Worm (Caenorhabditis elegans) whole organism, L4 larva: ENCODE data around the gene rpt-1.

Source experiments
- F26F4.8 ChIP-seq: fragments of 200-800 bp; sonication (Bioruptor generic); conservative IDR thresholded peaks from 2 replicates; pipeline ENCODE4 v1.3.6; 2022; ENCODE audit warnings: missing genetic modification characterization, missing compliant biosample characterization
- F44E2.7 ChIP-seq: fragments of 200-800 bp; sonication (Bioruptor generic); IDR thresholded peaks from 2 replicates; pipeline ENCODE4 v2.1.2; 2022; ENCODE audit warnings: missing genetic modification characterization, missing compliant biosample characterization
- T26A8.4 ChIP-seq: fragments of 200-800 bp; sonication (Bioruptor generic); IDR thresholded peaks from 2 replicates; pipeline ENCODE4 v1.3.6; 2022; ENCODE audit warnings: missing genetic modification characterization, missing compliant biosample characterization
- Y105C5A.15 ChIP-seq: fragments of 200-800 bp; sonication (Bioruptor generic); IDR thresholded peaks from 2 replicates; pipeline ENCODE4 v1.3.6; 2022; ENCODE audit warnings: missing genetic modification characterization, missing compliant biosample characterization
- Y48G9A.11 ChIP-seq: fragments of 200-800 bp; sonication (Bioruptor generic); IDR thresholded peaks from 2 replicates; pipeline ENCODE4 v1.3.6; 2022; ENCODE audit warnings: missing genetic modification reagents, missing genetic modification characterization, missing compliant biosample characterization
- Y75B8A.6 ChIP-seq: fragments of 200-800 bp; sonication (Bioruptor generic); IDR thresholded peaks from 2 replicates; pipeline ENCODE4 v1.3.6; 2022; ENCODE audit warnings: missing genetic modification reagents, missing genetic modification characterization, missing compliant biosample characterization
- ZK337.2 ChIP-seq: fragments of 200-800 bp; sonication (Bioruptor generic); IDR thresholded peaks from 2 replicates; pipeline ENCODE4 v1.3.6; 2022; ENCODE audit warnings: missing genetic modification reagents, missing genetic modification characterization, missing compliant biosample characterization
- ZK546.5 ChIP-seq, 2 experiments: sonication (generic microtip); optimal IDR thresholded peaks; 2 replicates each; lab custom pipeline; 2017; ENCODE audit warnings: missing biosample characterization in 2 of 2, missing genetic modification characterization in 2 of 2
- aly-2 ChIP-seq: sonication (generic microtip); optimal IDR thresholded peaks from 2 replicates; lab custom pipeline; 2018; ENCODE audit warnings: missing biosample characterization, missing genetic modification characterization
- ceh-20 ChIP-seq: fragments of 200-800 bp; sonication (Bioruptor generic); IDR thresholded peaks from 2 replicates; pipeline ENCODE4 v1.3.6; 2022; ENCODE audit warnings: missing genetic modification reagents, missing genetic modification characterization, missing compliant biosample characterization
- ceh-28 ChIP-seq: fragments of 150-350 bp; optimal IDR thresholded peaks from 2 replicates; lab custom pipeline; 2014; ENCODE audit warnings: missing biosample characterization, missing genetic modification reagents, missing genetic modification characterization
- ceh-32 ChIP-seq: sonication (generic microtip); optimal IDR thresholded peaks from 2 replicates; lab custom pipeline; 2016; ENCODE audit warnings: mild to moderate bottlenecking, missing genetic modification characterization, missing compliant biosample characterization; ENCODE audit not compliant: poor library complexity
- ceh-62 ChIP-seq: sonication (generic microtip); optimal IDR thresholded peaks from 2 replicates; lab custom pipeline; 2017; ENCODE audit warnings: missing biosample characterization, missing genetic modification characterization
- ceh-82 ChIP-seq: sonication (generic microtip); optimal IDR thresholded peaks from 2 replicates; lab custom pipeline; 2017; ENCODE audit warnings: missing biosample characterization, missing genetic modification characterization
- daf-16 ChIP-seq, 3 experiments: sonication (generic microtip); optimal IDR thresholded peaks; 2 replicates each; lab custom pipeline; 2016 to 2017; ENCODE audit warnings: missing genetic modification characterization in 3 of 3, missing genetic modification reagents in 3 of 3, mild to moderate bottlenecking in 2 of 3, missing compliant biosample characterization in 2 of 3, missing biosample characterization in 1 of 3, moderate library complexity in 1 of 3
- dmd-8 ChIP-seq: fragments of 200-800 bp; sonication (Bioruptor generic); IDR thresholded peaks from 2 replicates; pipeline ENCODE4 v1.3.6; 2022; ENCODE audit warnings: missing genetic modification characterization, missing compliant biosample characterization
- dmd-9 ChIP-seq: fragments of 200-800 bp; sonication (Bioruptor generic); IDR thresholded peaks from 2 replicates; pipeline ENCODE4 v1.3.6; 2022; ENCODE audit warnings: missing genetic modification reagents, missing genetic modification characterization, missing compliant biosample characterization
- dpl-1 ChIP-seq: fragments of 150-350 bp; optimal IDR thresholded peaks from 2 replicates; lab custom pipeline; 2014; ENCODE audit warnings: missing biosample characterization, missing genetic modification reagents, missing genetic modification characterization
- duxl-1 ChIP-seq: sonication (generic microtip); optimal IDR thresholded peaks from 2 replicates; lab custom pipeline; 2016; ENCODE audit warnings: mild to moderate bottlenecking, missing genetic modification characterization, moderate library complexity, missing compliant biosample characterization; ENCODE audit not compliant: poor library complexity
- egl-27 ChIP-seq: sonication (generic microtip); optimal IDR thresholded peaks from 3 replicates; lab custom pipeline; 2017; ENCODE audit warnings: missing biosample characterization, missing genetic modification reagents, missing genetic modification characterization
- fkh-10 ChIP-seq: fragments of 150-350 bp; optimal IDR thresholded peaks from 2 replicates; lab custom pipeline; 2014; ENCODE audit warnings: missing biosample characterization, missing genetic modification reagents, missing genetic modification characterization
- gei-8 ChIP-seq: fragments of 200-800 bp; sonication (Bioruptor generic); optimal IDR thresholded peaks from 2 replicates; lab custom pipeline; 2018; ENCODE audit warnings: mild to moderate bottlenecking, missing genetic modification characterization, missing compliant biosample characterization
- hlh-11 ChIP-seq: fragments of 200-800 bp; sonication (Bioruptor generic); optimal IDR thresholded peaks from 2 replicates; lab custom pipeline; 2018; ENCODE audit warnings: mild to moderate bottlenecking, missing genetic modification characterization, missing compliant biosample characterization
- hmg-1.1 ChIP-seq: fragments of 200-800 bp; sonication (Bioruptor generic); IDR thresholded peaks from 2 replicates; pipeline ENCODE4 v1.3.6; 2022; ENCODE audit warnings: missing genetic modification reagents, missing genetic modification characterization, missing compliant biosample characterization
- lin-13 ChIP-seq: fragments of 150-350 bp; optimal IDR thresholded peaks from 2 replicates; lab custom pipeline; 2014; ENCODE audit warnings: missing biosample characterization, missing genetic modification reagents, missing genetic modification characterization
- lin-38 ChIP-seq: fragments of 200-800 bp; sonication (Bioruptor generic); IDR thresholded peaks from 2 replicates; pipeline ENCODE4 v1.3.6; 2022; ENCODE audit warnings: missing genetic modification reagents, missing genetic modification characterization, missing compliant biosample characterization
- madf-9 ChIP-seq: fragments of 200-800 bp; sonication (Bioruptor generic); conservative IDR thresholded peaks from 2 replicates; pipeline ENCODE4 v1.3.6; 2022; ENCODE audit warnings: missing genetic modification reagents, missing genetic modification characterization, missing compliant biosample characterization
- mep-1 ChIP-seq: fragments of 150-350 bp; sonication (generic microtip); optimal IDR thresholded peaks from 3 replicates; lab custom pipeline; 2014; ENCODE audit warnings: missing biosample characterization, missing genetic modification characterization
- mes-2 ChIP-seq: sonication (generic microtip); optimal IDR thresholded peaks from 2 replicates; lab custom pipeline; 2016; ENCODE audit warnings: missing genotype, mild to moderate bottlenecking, missing genetic modification characterization, missing compliant biosample characterization; ENCODE audit not compliant: poor library complexity, severe bottlenecking
- mxl-2 ChIP-seq: fragments of 200-800 bp; sonication (Bioruptor generic); conservative IDR thresholded peaks from 2 replicates; pipeline ENCODE4 v1.3.6; 2022; ENCODE audit warnings: missing genetic modification reagents, missing genetic modification characterization, missing compliant biosample characterization
- nhr-111 ChIP-seq: fragments of 200-800 bp; sonication (Bioruptor generic); optimal IDR thresholded peaks from 2 replicates; lab custom pipeline; 2018; ENCODE audit warnings: mild to moderate bottlenecking, missing genetic modification characterization, missing compliant biosample characterization
- nhr-28 ChIP-seq: fragments of 150-350 bp; optimal IDR thresholded peaks from 2 replicates; lab custom pipeline; 2014; ENCODE audit warnings: missing biosample characterization, missing genetic modification characterization
- nhr-42 ChIP-seq: fragments of 200-800 bp; sonication (Bioruptor generic); IDR thresholded peaks from 2 replicates; pipeline ENCODE4 v1.3.6; 2022; ENCODE audit warnings: missing genetic modification characterization, missing compliant biosample characterization
- nhr-48 ChIP-seq: sonication (generic microtip); optimal IDR thresholded peaks from 2 replicates; lab custom pipeline; 2016; ENCODE audit warnings: mild to moderate bottlenecking, missing genetic modification characterization, missing compliant biosample characterization
- nhr-76 ChIP-seq: fragments of 150-350 bp; optimal IDR thresholded peaks from 2 replicates; lab custom pipeline; 2014; ENCODE audit warnings: missing biosample characterization, missing genetic modification characterization
- nhr-77 ChIP-seq: fragments of 150-350 bp; optimal IDR thresholded peaks from 2 replicates; lab custom pipeline; 2014; ENCODE audit warnings: missing biosample characterization, missing genetic modification characterization
- php-3 ChIP-seq: fragments of 200-800 bp; sonication (Bioruptor generic); IDR thresholded peaks from 2 replicates; pipeline ENCODE4 v1.3.6; 2022; ENCODE audit warnings: missing genetic modification reagents, missing genetic modification characterization, missing compliant biosample characterization
- pqm-1 ChIP-seq: sonication (generic microtip); optimal IDR thresholded peaks from 2 replicates; lab custom pipeline; 2017; ENCODE audit warnings: missing biosample characterization, missing genetic modification characterization
- rbr-2 ChIP-seq: sonication (generic microtip); optimal IDR thresholded peaks from 2 replicates; lab custom pipeline; 2016; ENCODE audit warnings: missing genotype, missing genetic modification characterization, missing compliant biosample characterization
- saeg-2 ChIP-seq: fragments of 200-800 bp; sonication (Bioruptor generic); IDR thresholded peaks from 2 replicates; pipeline ENCODE4 v1.3.6; 2022; ENCODE audit warnings: missing genetic modification reagents, missing genetic modification characterization, missing compliant biosample characterization
- set-16 ChIP-seq: fragments of 200-800 bp; sonication (Bioruptor generic); IDR thresholded peaks from 2 replicates; pipeline ENCODE4 v1.3.6; 2022; ENCODE audit warnings: missing genetic modification reagents, missing genetic modification characterization, missing compliant biosample characterization
- skn-1 ChIP-seq: fragments of 150-350 bp; optimal IDR thresholded peaks from 2 replicates; lab custom pipeline; 2014; ENCODE audit warnings: missing biosample characterization, missing genetic modification characterization
- spr-3 ChIP-seq: fragments of 200-800 bp; sonication (Bioruptor generic); optimal IDR thresholded peaks from 2 replicates; lab custom pipeline; 2018; ENCODE audit warnings: mild to moderate bottlenecking, missing genetic modification characterization, missing compliant biosample characterization
- tra-1 ChIP-seq: fragments of 200-800 bp; sonication (Bioruptor generic); IDR thresholded peaks from 2 replicates; pipeline ENCODE4 v1.3.6; 2022; ENCODE audit warnings: missing genetic modification reagents, missing genetic modification characterization, missing compliant biosample characterization
- unc-62 ChIP-seq, 3 experiments: fragments of 150-350 bp in 1 of 3; sonication (generic microtip); optimal IDR thresholded peaks in 2 of 3; peaks in 1 of 3; 1 replicate in 1 of 3; 2 replicates in 2 of 3; lab custom pipeline; 2014 to 2017; ENCODE audit warnings: missing biosample characterization in 3 of 3, missing genetic modification characterization in 3 of 3, missing genetic modification reagents in 3 of 3, missing genotype in 1 of 3
- zfp-2 ChIP-seq: sonication (generic microtip); optimal IDR thresholded peaks from 2 replicates; lab custom pipeline; 2016; ENCODE audit warnings: mild to moderate bottlenecking, missing genetic modification characterization, missing compliant biosample characterization
- zfp-3 ChIP-seq: fragments of 200-800 bp; sonication (Bioruptor generic); conservative IDR thresholded peaks from 2 replicates; pipeline ENCODE4 v1.3.6; 2022; ENCODE audit warnings: missing genetic modification reagents, missing genetic modification characterization, missing compliant biosample characterization
- ztf-11 ChIP-seq: fragments of 150-350 bp; optimal IDR thresholded peaks from 2 replicates; lab custom pipeline; 2014; ENCODE audit warnings: missing biosample characterization, missing genetic modification characterization

rpt-1 gene

DNA sequence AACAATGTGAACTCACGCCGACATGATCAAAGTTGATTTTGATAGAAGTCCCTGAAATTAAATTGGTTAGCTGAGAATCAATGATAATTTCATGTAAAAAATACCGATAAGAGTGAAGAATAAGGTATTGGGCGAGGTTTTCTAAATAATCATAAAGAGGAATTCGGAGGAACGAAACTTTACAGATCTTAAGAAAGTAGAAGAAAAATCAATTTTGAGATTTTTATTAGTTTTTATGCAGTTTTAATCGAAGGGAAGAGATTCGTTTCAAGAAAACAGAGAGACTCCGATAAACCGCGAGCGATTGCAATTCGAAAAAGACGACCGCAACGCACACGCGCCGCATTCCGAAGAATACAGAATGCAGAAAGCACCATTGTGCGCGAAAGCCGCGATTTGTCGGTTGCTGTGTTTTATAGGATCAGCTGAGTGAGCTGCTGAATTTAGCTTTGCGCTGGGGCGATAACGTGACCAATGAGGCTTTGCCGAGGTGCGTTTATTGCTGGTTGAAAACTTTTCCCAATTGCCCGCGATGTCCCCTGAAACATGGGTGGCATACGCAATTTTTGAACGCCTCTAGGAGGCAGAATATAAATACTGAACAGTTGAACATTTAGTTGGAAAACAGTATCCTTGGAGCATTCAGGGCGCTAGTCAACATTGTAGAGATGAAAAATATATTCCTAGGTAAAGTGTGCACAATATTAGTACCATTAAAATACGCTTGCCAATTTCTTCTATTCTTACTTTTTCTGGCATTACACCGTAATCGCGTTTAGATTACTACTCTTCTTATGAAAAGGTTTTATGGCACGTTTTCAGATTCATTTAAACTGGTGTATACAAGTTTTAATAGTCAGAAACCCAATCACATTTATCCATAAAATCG lies 2.3 kb downstream of the rpt-1 start, which contains the start of gene snr-4 (continued):
- TF ChIP-seq mxl-2 (GFP tag; lab: Robert Waterston, UW) (no peak), duxl-1 (tag; lab: Kevin White, UChicago) (peak; percentile 78), ceh-28 (no peak), hlh-11 (tag; lab: Kevin White, UChicago) (peak; percentile 96), aly-2 (tag; lab: Kevin White, UChicago) (no peak), spr-3 (GFP tag; lab: Kevin White, UChicago) (peak; percentile 78), Y48G9A.11 (GFP tag; lab: Robert Waterston, UW) (peak; percentile 82), ZK337.2 (GFP tag; lab: Robert Waterston, UW) (no peak), madf-9 (GFP tag; lab: Robert Waterston, UW) (peak; percentile 43; the same call in 1 of the 2 replicates), dmd-9 (GFP tag; lab: Robert Waterston, UW) (peak; percentile 86), saeg-2 (peak; percentile 50; the same call in 1 of the 2 replicates), Y75B8A.6 (GFP tag; lab: Robert Waterston, UW) (peak; percentile 69; the same call in 1 of the 2 replicates), fkh-10 (GFP tag; lab: Kevin White, UChicago) (peak; percentile 73), mep-1 (tag; lab: Kevin White, UChicago) (peak; percentile 97), set-16 (GFP tag; lab: Robert Waterston, UW) (peak; percentile 71), nhr-48 (peak; percentile 84), unc-62 (GFP tag; optimal IDR thresholded peaks at IDR 0.05 in 1 of 2; lab: Kevin White, UChicago) (peak in 1 of 2 experiments; percentile 98), unc-62 (tag; optimal IDR thresholded peaks at IDR 0.05; lab: Kevin White, UChicago) (no peak), nhr-28 (tag; lab: Kevin White, UChicago) (peak; percentile 85), dpl-1 (GFP tag; lab: Kevin White, UChicago) (peak; percentile 82), lin-38 (peak; percentile 91), ceh-32 (tag; lab: Kevin White, UChicago) (peak; percentile 21), zfp-3 (GFP tag; lab: Robert Waterston, UW) (peak; percentile 63; the same call in 1 of the 2 replicates), daf-16 (GFP tag; optimal IDR thresholded peaks at IDR 0.05; lab: Kevin White, UChicago) (peak; percentile 60 to 88), daf-16 (tag; optimal IDR thresholded peaks at IDR 0.05; lab: Kevin White, UChicago) (peak; percentile 80), F26F4.8 (GFP tag; lab: Robert Waterston, UW) (no peak), Y105C5A.15 (GFP tag; lab: Robert Waterston, UW) (peak; percentile 5; the same call in 1 of the 2 replicates), zfp-2 (tag; lab: Kevin White, UChicago) (peak; percentile 35), hmg-1.1 (peak; percentile 95), ceh-20 (peak; percentile 87), nhr-76 (tag; lab: Kevin White, UChicago) (no peak), pqm-1 (peak; percentile 33), egl-27 (no peak), F44E2.7 (no peak), ceh-82 (tag; lab: Kevin White, UChicago) (no peak), T26A8.4 (GFP tag; lab: Robert Waterston, UW) (peak; percentile 96), mes-2 (peak; percentile 95), nhr-77 (tag; lab: Kevin White, UChicago) (peak; percentile 90), dmd-8 (GFP tag; lab: Robert Waterston, UW) (no peak), ZK546.5 (tag; optimal IDR thresholded peaks at IDR 0.05; lab: Kevin White, UChicago) (no peak), nhr-111 (GFP tag; lab: Kevin White, UChicago) (peak; percentile 72), nhr-42 (GFP tag; lab: Robert Waterston, UW) (peak; percentile 91), lin-13 (GFP tag; lab: Kevin White, UChicago) (peak; percentile 86), gei-8 (GFP tag; lab: Kevin White, UChicago) (peak; percentile 69), tra-1 (GFP tag; lab: Robert Waterston, UW) (peak; percentile 71; the same call in 1 of the 2 replicates), ztf-11 (tag; lab: Kevin White, UChicago) (no peak), rbr-2 (tag; lab: Kevin White, UChicago) (peak; percentile 93), skn-1 (tag; lab: Kevin White, UChicago) (no peak), php-3 (peak; percentile 87), ceh-62 (tag; lab: Kevin White, UChicago) (no peak)
